Fruit fly (Drosophila melanogaster) whole organism, embryonic: Measurements from ENCODE around the gene CG12948.

Experiments
- Awh ChIP-seq: fragments of 200-800 bp; sonication (Bioruptor generic); IDR thresholded peaks from 2 replicates; pipeline ENCODE4, ENCODE4 v1.3.6; 2022; ENCODE audit warnings: missing biosample characterization, missing genetic modification characterization
- Blimp-1 ChIP-seq: fragments of 200-800 bp; sonication (Bioruptor generic); optimal IDR thresholded peaks from 3 replicates; lab custom pipeline; 2018; ENCODE audit warnings: missing biosample characterization, missing genetic modification characterization, mild to moderate bottlenecking, moderate library complexity, missing genetic modification reagents
- CG10431 ChIP-seq: fragments of 200-800 bp; sonication (Bioruptor generic); optimal IDR thresholded peaks from 3 replicates; lab custom pipeline; 2018; ENCODE audit warnings: missing biosample characterization, mild to moderate bottlenecking, missing genetic modification characterization
- CG10462 ChIP-seq: fragments of 200-800 bp; sonication (Bioruptor generic); optimal IDR thresholded peaks from 2 replicates; lab custom pipeline; 2016; ENCODE audit warnings: missing biosample characterization, missing genetic modification characterization
- CG14965 ChIP-seq: fragments of 200-800 bp; sonication (Bioruptor generic); optimal IDR thresholded peaks from 2 replicates; lab custom pipeline; 2016; ENCODE audit warnings: missing biosample characterization, missing genetic modification characterization, borderline replicate concordance
- CG1603 ChIP-seq: fragments of 200-800 bp; sonication (Bioruptor generic); optimal IDR thresholded peaks from 2 replicates; lab custom pipeline; 2019; ENCODE audit warnings: missing biosample characterization, mild to moderate bottlenecking, missing genetic modification characterization, moderate library complexity
- CG17568 ChIP-seq: fragments of 200-800 bp; sonication (Bioruptor generic); optimal IDR thresholded peaks from 2 replicates; lab custom pipeline; 2018; ENCODE audit warnings: missing biosample characterization, mild to moderate bottlenecking, missing genetic modification characterization, moderate library complexity
- CG2712 ChIP-seq: fragments of 200-800 bp; optimal IDR thresholded peaks from 3 replicates; lab custom pipeline; 2019; ENCODE audit warnings: missing biosample characterization, mild to moderate bottlenecking, missing genetic modification characterization, moderate library complexity
- CG2875 ChIP-seq: fragments of 200-800 bp; sonication (Bioruptor generic); optimal IDR thresholded peaks from 2 replicates; lab custom pipeline; 2017; ENCODE audit warnings: missing biosample characterization, mild to moderate bottlenecking, missing genetic modification characterization, missing genetic modification reagents
- CG6272 ChIP-seq: fragments of 200-800 bp; sonication (Bioruptor generic); IDR thresholded peaks from 2 replicates; pipeline ENCODE4 v1.3.6; 2022; ENCODE audit warnings: missing biosample characterization, missing genetic modification characterization
- CG8388 ChIP-seq: fragments of 200-800 bp; sonication (Bioruptor generic); optimal IDR thresholded peaks from 2 replicates; lab custom pipeline; 2019; ENCODE audit warnings: missing biosample characterization, mild to moderate bottlenecking, missing genetic modification characterization, moderate library complexity
- CG9215 ChIP-seq: fragments of 200-800 bp; sonication (Bioruptor generic); IDR thresholded peaks from 2 replicates; pipeline ENCODE4 v1.3.6; 2022; ENCODE audit warnings: missing biosample characterization, missing genetic modification characterization
- Camta ChIP-seq: fragments of 200-800 bp; sonication (Bioruptor generic); optimal IDR thresholded peaks from 2 replicates; lab custom pipeline; 2016; ENCODE audit warnings: missing biosample characterization, missing genetic modification characterization
- Chrac-16 ChIP-seq: fragments of 200-800 bp; sonication (Bioruptor generic); optimal IDR thresholded peaks from 3 replicates; lab custom pipeline; 2016; ENCODE audit warnings: missing biosample characterization, missing genetic modification characterization
- CkIIα-i1 ChIP-seq: fragments of 200-800 bp; sonication (Bioruptor generic); IDR thresholded peaks from 2 replicates; pipeline ENCODE4 v1.3.6; 2022; ENCODE audit warnings: missing biosample characterization, missing genetic modification characterization
- Dad ChIP-seq: fragments of 200-800 bp; sonication (Bioruptor generic); optimal IDR thresholded peaks from 3 replicates; lab custom pipeline; 2016; ENCODE audit warnings: missing biosample characterization, missing genetic modification characterization
- Drgx ChIP-seq: fragments of 200-800 bp; sonication (Bioruptor generic); IDR thresholded peaks from 2 replicates; pipeline ENCODE4 v1.3.6; 2022; ENCODE audit warnings: missing biosample characterization, missing genetic modification characterization
- ERR ChIP-seq: fragments of 200-800 bp; sonication (Bioruptor generic); optimal IDR thresholded peaks from 2 replicates; lab custom pipeline; 2016; ENCODE audit warnings: missing biosample characterization, missing genetic modification characterization
- Fer2 ChIP-seq: fragments of 200-800 bp; sonication (Bioruptor generic); optimal IDR thresholded peaks from 2 replicates; lab custom pipeline; 2018; ENCODE audit warnings: missing biosample characterization, mild to moderate bottlenecking, missing genetic modification characterization, moderate library complexity
- HLH3B ChIP-seq: fragments of 200-800 bp; sonication (Bioruptor generic); IDR thresholded peaks from 2 replicates; pipeline ENCODE4 v1.3.6; 2022; ENCODE audit warnings: missing biosample characterization, missing genetic modification characterization
- Hmx ChIP-seq: fragments of 200-800 bp; sonication (Bioruptor generic); optimal IDR thresholded peaks from 2 replicates; lab custom pipeline; 2016; ENCODE audit warnings: missing biosample characterization, missing genetic modification characterization
- Hr39 ChIP-seq: fragments of >200 bp; optimal IDR thresholded peaks from 2 replicates; lab custom pipeline; 2017
- Kr ChIP-seq: fragments of 200-800 bp; sonication (Bioruptor generic); optimal IDR thresholded peaks from 2 replicates; lab custom pipeline; 2017; ENCODE audit warnings: missing biosample characterization, mild to moderate bottlenecking, missing genetic modification characterization
- Med ChIP-seq: fragments of 200-800 bp; sonication (Bioruptor generic); peaks from one replicate; lab custom pipeline; 2016; ENCODE audit warnings: missing biosample characterization, missing genetic modification characterization, mild to moderate bottlenecking, inconsistent platforms, moderate library complexity
- NC2α ChIP-seq: fragments of 200-800 bp; sonication (Bioruptor generic); optimal IDR thresholded peaks from 2 replicates; lab custom pipeline; 2016; ENCODE audit warnings: missing biosample characterization, missing genetic modification characterization
- NC2β ChIP-seq: fragments of 200-800 bp; sonication (Bioruptor generic); optimal IDR thresholded peaks from 2 replicates; lab custom pipeline; 2016; ENCODE audit warnings: missing biosample characterization, missing genetic modification characterization
- Oaz ChIP-seq: fragments of 200-800 bp; sonication (Bioruptor generic); IDR thresholded peaks from 2 replicates; pipeline ENCODE4 v1.3.6; 2022; ENCODE audit warnings: missing biosample characterization, missing genetic modification characterization
- PHDP ChIP-seq: fragments of 200-800 bp; sonication (Bioruptor generic); optimal IDR thresholded peaks from 3 replicates; lab custom pipeline; 2018; ENCODE audit warnings: missing biosample characterization, mild to moderate bottlenecking, missing genetic modification characterization, moderate library complexity
- Side ChIP-seq: fragments of 200-800 bp; sonication (Bioruptor generic); optimal IDR thresholded peaks from 2 replicates; lab custom pipeline; 2016; ENCODE audit warnings: missing biosample characterization, missing genetic modification characterization
- Sin3A ChIP-seq: fragments of >200 bp; optimal IDR thresholded peaks from 2 replicates; lab custom pipeline; 2018
- al ChIP-seq: fragments of 200-800 bp; sonication (Bioruptor generic); IDR thresholded peaks from 2 replicates; pipeline ENCODE4 v1.3.6; 2022; ENCODE audit warnings: missing biosample characterization, missing genetic modification characterization
- chif ChIP-seq, 2 experiments: fragments of 200-800 bp; sonication (Bioruptor generic); optimal IDR thresholded peaks; 3 replicates each; lab custom pipeline; 2016; ENCODE audit warnings: missing biosample characterization in 2 of 2, missing genetic modification characterization in 2 of 2
- chm ChIP-seq: fragments of 200-800 bp; sonication (Bioruptor generic); IDR thresholded peaks from 2 replicates; pipeline ENCODE4 v1.3.6; 2022; ENCODE audit warnings: missing biosample characterization, missing genetic modification characterization
- chn ChIP-seq: fragments of 200-800 bp; sonication (Bioruptor generic); optimal IDR thresholded peaks from 2 replicates; lab custom pipeline; 2016; ENCODE audit warnings: missing biosample characterization, missing genetic modification characterization
- en ChIP-seq: fragments of 200-800 bp; sonication (Bioruptor generic); optimal IDR thresholded peaks from 2 replicates; lab custom pipeline; 2016; ENCODE audit warnings: missing biosample characterization, missing genetic modification characterization
- gcm2 ChIP-seq: fragments of 200-800 bp; sonication (Bioruptor generic); optimal IDR thresholded peaks from 2 replicates; lab custom pipeline; 2016; ENCODE audit warnings: missing biosample characterization, missing genetic modification characterization
- grau ChIP-seq: fragments of 200-800 bp; optimal IDR thresholded peaks from 3 replicates; lab custom pipeline; 2019; ENCODE audit warnings: missing biosample characterization, mild to moderate bottlenecking, missing genetic modification characterization, moderate library complexity
- gsb-n ChIP-seq: fragments of 200-800 bp; sonication (Bioruptor generic); optimal IDR thresholded peaks from 3 replicates; lab custom pipeline; 2018; ENCODE audit warnings: missing biosample characterization, mild to moderate bottlenecking, missing genetic modification characterization
- insv ChIP-seq, 2 experiments: fragments of 200-800 bp; sonication (Bioruptor generic); optimal IDR thresholded peaks; 3 replicates each; lab custom pipeline; 2016 to 2018; ENCODE audit warnings: missing biosample characterization in 2 of 2, missing genetic modification characterization in 2 of 2
- jumu ChIP-seq: fragments of 200-800 bp; sonication (Bioruptor generic); optimal IDR thresholded peaks from 3 replicates; lab custom pipeline; 2016; ENCODE audit warnings: missing biosample characterization, missing genetic modification characterization
- ken ChIP-seq: fragments of 200-800 bp; sonication (Bioruptor generic); IDR thresholded peaks from 3 replicates; pipeline ENCODE4 v1.3.6; 2022; ENCODE audit warnings: missing biosample characterization, missing genetic modification characterization
- lab ChIP-seq: fragments of 200-800 bp; sonication (Bioruptor generic); optimal IDR thresholded peaks from 3 replicates; lab custom pipeline; 2017; ENCODE audit warnings: missing biosample characterization, missing genetic modification characterization, mild to moderate bottlenecking, moderate library complexity, missing genetic modification reagents
- maf-S ChIP-seq: fragments of 200-800 bp; sonication (Bioruptor generic); optimal IDR thresholded peaks from 2 replicates; lab custom pipeline; 2016; ENCODE audit warnings: missing biosample characterization, missing genetic modification characterization
- mirr ChIP-seq: fragments of 200-800 bp; sonication (Bioruptor generic); optimal IDR thresholded peaks from 3 replicates; lab custom pipeline; 2018; ENCODE audit warnings: missing biosample characterization, mild to moderate bottlenecking, missing genetic modification characterization
- nerfin-2 ChIP-seq: fragments of 200-800 bp; sonication (Bioruptor generic); IDR thresholded peaks from 2 replicates; pipeline ENCODE4 v1.3.6; 2022; ENCODE audit warnings: missing biosample characterization, missing genetic modification characterization; ENCODE audit not compliant: partially characterized antibody
- nmo ChIP-seq: fragments of 200-800 bp; sonication (Bioruptor generic); optimal IDR thresholded peaks from 2 replicates; lab custom pipeline; 2018; ENCODE audit warnings: missing biosample characterization, mild to moderate bottlenecking, missing genetic modification characterization, moderate library complexity
- p53 ChIP-seq: fragments of 200-800 bp; sonication (Bioruptor generic); optimal IDR thresholded peaks from 2 replicates; lab custom pipeline; 2016; ENCODE audit warnings: missing biosample characterization, missing genetic modification characterization
- row ChIP-seq: fragments of 200-800 bp; sonication (Bioruptor generic); IDR thresholded peaks from 3 replicates; pipeline ENCODE4 v1.3.6; 2022; ENCODE audit warnings: missing biosample characterization, missing genetic modification characterization
- sna ChIP-seq: fragments of 200-800 bp; sonication (Bioruptor generic); IDR thresholded peaks from 2 replicates; pipeline ENCODE4 v1.3.6; 2022; ENCODE audit warnings: missing biosample characterization, missing genetic modification characterization; ENCODE audit not compliant: partially characterized antibody
- tio ChIP-seq: fragments of 200-800 bp; sonication (Bioruptor generic); optimal IDR thresholded peaks from 2 replicates; lab custom pipeline; 2017; ENCODE audit warnings: missing biosample characterization, missing genetic modification characterization, inconsistent platforms
- zen2 ChIP-seq: fragments of 200-800 bp; sonication (Bioruptor generic); IDR thresholded peaks from 3 replicates; pipeline ENCODE4 v1.3.6; 2022; ENCODE audit warnings: missing biosample characterization, missing genetic modification characterization; ENCODE audit not compliant: partially characterized antibody

The CG12948 gene

DNA sequence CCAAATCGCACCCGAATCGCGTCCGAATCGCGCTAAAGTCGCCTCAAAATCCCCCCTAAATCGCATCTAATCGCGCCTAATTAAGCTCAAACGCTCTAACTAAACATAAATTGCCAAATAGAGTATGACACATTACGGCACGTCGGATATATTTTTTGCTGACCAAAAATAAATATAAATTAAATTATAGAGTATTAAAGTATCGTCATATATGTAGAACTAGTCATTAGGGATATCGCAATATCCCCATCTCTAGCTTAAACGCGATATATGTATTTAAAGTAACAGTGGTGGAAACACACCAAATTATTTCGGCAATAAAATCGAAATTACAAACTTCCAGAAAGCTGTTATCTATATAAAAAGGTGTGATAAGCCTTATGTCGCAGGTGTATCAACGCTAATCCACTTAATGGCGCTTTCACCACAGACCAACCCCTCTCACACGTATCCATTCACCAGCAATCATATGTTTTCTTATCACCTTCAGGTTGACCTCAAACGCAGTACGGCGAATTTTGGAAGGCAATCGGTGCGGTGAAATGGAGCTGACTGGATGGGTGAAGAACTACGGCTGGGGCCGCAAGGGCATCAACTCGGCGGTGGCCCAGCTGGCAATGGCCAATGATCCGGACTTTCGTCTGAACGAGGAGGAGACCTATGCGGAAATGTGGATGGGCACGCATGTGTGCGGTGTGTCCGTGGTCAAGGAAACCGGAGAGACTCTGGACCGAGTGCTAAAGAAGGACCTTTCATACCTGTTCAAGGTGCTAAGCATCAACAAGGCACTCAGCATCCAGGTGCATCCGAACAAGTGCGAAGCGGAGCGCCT is 12.0 kb upstream of the CG12948 start, which contains the start of gene Mpi (continued):
- TF ChIP-seq maf-S: no peak
- peak; percentile 60 for TF ChIP-seq CG1603 (tag; lab: Kevin White, UChicago)
- TF ChIP-seq CG2712 (tag; lab: Kevin White, UChicago): no peak
- TF ChIP-seq ERR (GFP tag; lab: Kevin White, UChicago): peak; percentile 97
- no peak for TF ChIP-seq CG9215
- no peak for TF ChIP-seq CG10431 (GFP tag; lab: Kevin White, UChicago)
- no peak for TF ChIP-seq NC2α (GFP tag; lab: Kevin White, UChicago)
- TF ChIP-seq CkIIα-i1 (GFP tag; lab: Robert Waterston, UW): no peak
- TF ChIP-seq CG14965 (GFP tag; lab: Kevin White, UChicago): no peak
- no peak for TF ChIP-seq Awh
- no peak for TF ChIP-seq Blimp-1 (GFP tag; lab: Kevin White, UChicago)
- no peak for TF ChIP-seq jumu
- no peak for TF ChIP-seq chn
- TF ChIP-seq CG17568: no peak
- TF ChIP-seq Kr (GFP tag; lab: Kevin White, UChicago): no peak
- no peak for TF ChIP-seq gcm2
- TF ChIP-seq mirr (GFP tag; lab: Kevin White, UChicago): no peak
- TF ChIP-seq chif (GFP tag; optimal IDR thresholded peaks at IDR 0.05; lab: Kevin White, UChicago): no peak
- no peak for TF ChIP-seq Hmx (GFP tag; lab: Kevin White, UChicago)
- TF ChIP-seq sna: 0 out of 2 replicates have a peak, but pooled peaks have one; percentile 50
- no peak for TF ChIP-seq Sin3A (lab: Kevin White, UChicago)
- TF ChIP-seq nmo (GFP tag; lab: Kevin White, UChicago): peak; percentile 49
- no peak for TF ChIP-seq insv (GFP tag; optimal IDR thresholded peaks at IDR 0.05; lab: Kevin White, UChicago)
- no peak for TF ChIP-seq tio (GFP tag; lab: Kevin White, UChicago)
- no peak for TF ChIP-seq CG10462 (GFP tag; lab: Kevin White, UChicago)
- no peak for TF ChIP-seq ken (GFP tag; lab: Robert Waterston, UW)
- TF ChIP-seq Oaz: no peak
- TF ChIP-seq p53 (GFP tag; lab: Kevin White, UChicago): no peak
- peak; percentile 31; the same call in 1 of the 2 replicates for TF ChIP-seq nerfin-2 (GFP tag; lab: Robert Waterston, UW)
- TF ChIP-seq PHDP (tag; lab: Kevin White, UChicago): no peak
- no peak for TF ChIP-seq NC2β (GFP tag; lab: Kevin White, UChicago)
- TF ChIP-seq CG6272 (GFP tag; lab: Robert Waterston, UW): no peak
- no peak for TF ChIP-seq CG8388 (GFP tag; lab: Kevin White, UChicago)
- TF ChIP-seq gsb-n: no peak
- no peak for TF ChIP-seq zen2 (GFP tag; lab: Robert Waterston, UW)
- no peak for TF ChIP-seq Hr39
- TF ChIP-seq lab (GFP tag; lab: Kevin White, UChicago): no peak
- 0 out of 2 replicates have a peak, but pooled peaks have one; percentile 14 for TF ChIP-seq chm (GFP tag; lab: Robert Waterston, UW)
- TF ChIP-seq Dad (GFP tag; lab: Kevin White, UChicago): no peak
- no peak for TF ChIP-seq Camta (GFP tag; lab: Kevin White, UChicago)
- TF ChIP-seq grau (tag; lab: Kevin White, UChicago): no peak
- peak; percentile 75 for TF ChIP-seq Med (GFP tag; lab: Kevin White, UChicago)
- no peak for TF ChIP-seq Fer2 (tag; lab: Kevin White, UChicago)
- TF ChIP-seq Chrac-16 (GFP tag; lab: Kevin White, UChicago): peak; percentile 21
- no peak for TF ChIP-seq Side
- TF ChIP-seq al (GFP tag; lab: Robert Waterston, UW): no peak
- TF ChIP-seq Drgx (GFP tag; lab: Robert Waterston, UW): no peak
- TF ChIP-seq HLH3B (GFP tag; lab: Robert Waterston, UW): no peak
- no peak for TF ChIP-seq en (GFP tag; lab: Kevin White, UChicago)
- peak; percentile 14 for TF ChIP-seq CG2875 (GFP tag; lab: Kevin White, UChicago)
- peak; percentile 92 for TF ChIP-seq row (GFP tag; lab: Robert Waterston, UW)
